Worm (Caenorhabditis elegans) whole organism, L3 larva: Measurements from ENCODE around the gene F45D3.1.

Source experiments
- ceh-16 ChIP-seq: sonication (generic microtip); optimal IDR thresholded peaks from 2 replicates; lab custom pipeline; 2017; ENCODE audit warnings: missing biosample characterization, missing genetic modification characterization
- daf-12 ChIP-seq: fragments of 150-350 bp; optimal IDR thresholded peaks from 2 replicates; lab custom pipeline; 2014; ENCODE audit warnings: missing biosample characterization, missing genetic modification reagents, missing genetic modification characterization
- mdl-1 ChIP-seq: fragments of 150-350 bp; optimal IDR thresholded peaks from 2 replicates; lab custom pipeline; 2014; ENCODE audit warnings: missing biosample characterization, missing genetic modification characterization
- nhr-43 ChIP-seq: sonication (generic microtip); optimal IDR thresholded peaks from 2 replicates; lab custom pipeline; 2016; ENCODE audit warnings: mild to moderate bottlenecking, missing genetic modification characterization, missing compliant biosample characterization; ENCODE audit not compliant: poor library complexity, severe bottlenecking
- nhr-76 ChIP-seq: fragments of 150-350 bp; sonication (generic microtip); optimal IDR thresholded peaks from 5 replicates; lab custom pipeline; 2014; ENCODE audit warnings: missing biosample characterization, missing genetic modification characterization
- nhr-77 ChIP-seq: fragments of 150-350 bp; optimal IDR thresholded peaks from 2 replicates; lab custom pipeline; 2014; ENCODE audit warnings: missing biosample characterization, missing genetic modification characterization
- unc-39 ChIP-seq: sonication (generic microtip); optimal IDR thresholded peaks from 4 replicates; lab custom pipeline; 2017; ENCODE audit warnings: missing biosample characterization, missing genetic modification characterization
- unc-62 ChIP-seq: fragments of 150-350 bp; sonication (generic microtip); optimal IDR thresholded peaks from 4 replicates; lab custom pipeline; 2014; ENCODE audit warnings: missing biosample characterization, missing genetic modification reagents, missing genetic modification characterization
- zag-1 ChIP-seq: fragments of 150-350 bp; optimal IDR thresholded peaks from 2 replicates; lab custom pipeline; 2014; ENCODE audit warnings: missing biosample characterization, missing genetic modification characterization
- ztf-11 ChIP-seq: fragments of 150-350 bp; optimal IDR thresholded peaks from 2 replicates; lab custom pipeline; 2014; ENCODE audit warnings: missing biosample characterization, missing genetic modification characterization

DNA sequence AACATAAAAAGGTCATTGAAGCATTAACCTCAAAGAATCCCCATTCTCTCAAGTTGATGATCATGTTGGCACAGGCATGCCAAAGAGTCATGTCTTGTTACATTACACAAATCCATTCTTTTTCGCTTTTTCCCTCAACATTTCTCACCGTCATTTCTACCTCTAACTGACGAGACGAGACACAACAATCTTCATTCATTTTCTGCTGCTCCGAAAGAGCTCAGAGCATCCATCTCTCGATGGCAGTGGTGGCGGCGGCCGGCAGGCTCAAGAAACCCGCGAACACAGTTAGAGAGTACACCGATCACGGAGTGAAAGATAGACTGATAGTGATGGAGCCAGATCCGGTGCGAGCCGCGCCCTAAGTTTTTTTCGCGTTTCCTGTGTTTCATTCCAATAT lies 49.7 kb upstream of the F45D3.1 start:
- TF ChIP-seq unc-62 (GFP tag; lab: Kevin White, UChicago) (no peak), ceh-16 (tag; lab: Kevin White, UChicago) (no peak), mdl-1 (tag; lab: Kevin White, UChicago) (no peak), zag-1 (tag; lab: Kevin White, UChicago) (no peak), nhr-43 (no peak), nhr-77 (tag; lab: Kevin White, UChicago) (no peak), nhr-76 (tag; lab: Kevin White, UChicago) (no peak), ztf-11 (tag; lab: Kevin White, UChicago) (no peak), unc-39 (tag; lab: Kevin White, UChicago) (no peak), daf-12 (tag; lab: Kevin White, UChicago) (no peak)
